Worm (Caenorhabditis elegans) whole organism, mixed stage, embryonic: Measurements from ENCODE around the gene cal-1.

ENCODE experiments used
- bed-3 ChIP-seq: fragments of 200-800 bp; sonication (Bioruptor generic); optimal IDR thresholded peaks from 3 replicates; lab custom pipeline; 2018; ENCODE audit warnings: mild to moderate bottlenecking, missing genetic modification characterization, moderate library complexity, missing compliant biosample characterization
- ceh-83 ChIP-seq: fragments of 200-800 bp; sonication (Bioruptor generic); optimal IDR thresholded peaks from 2 replicates; lab custom pipeline; 2018; ENCODE audit warnings: mild to moderate bottlenecking, missing genetic modification characterization, missing compliant biosample characterization
- cnd-1 ChIP-seq: fragments of 200-800 bp; sonication (Bioruptor generic); optimal IDR thresholded peaks from 2 replicates; lab custom pipeline; 2018; ENCODE audit warnings: mild to moderate bottlenecking, missing genetic modification characterization, missing compliant biosample characterization
- elt-3 ChIP-seq: fragments of 150-350 bp; optimal IDR thresholded peaks from 2 replicates; lab custom pipeline; 2014; ENCODE audit warnings: missing biosample characterization, missing genetic modification characterization
- flh-1 ChIP-seq: fragments of 200-800 bp; sonication (Bioruptor generic); optimal IDR thresholded peaks from 2 replicates; lab custom pipeline; 2018; ENCODE audit warnings: mild to moderate bottlenecking, missing genetic modification characterization, moderate library complexity, missing compliant biosample characterization
- lin-13 ChIP-seq: fragments of 150-350 bp; optimal IDR thresholded peaks from 2 replicates; lab custom pipeline; 2014; ENCODE audit warnings: missing biosample characterization, missing genetic modification characterization
- nhr-12 ChIP-seq: fragments of 150-350 bp; optimal IDR thresholded peaks from 2 replicates; lab custom pipeline; 2014; ENCODE audit warnings: missing biosample characterization, missing genetic modification characterization
- nhr-237 ChIP-seq: fragments of 150-350 bp; optimal IDR thresholded peaks from 2 replicates; lab custom pipeline; 2014; ENCODE audit warnings: missing biosample characterization, missing genetic modification characterization
- pha-4 ChIP-seq: fragments of 150-350 bp; optimal IDR thresholded peaks from 2 replicates; lab custom pipeline; 2018; ENCODE audit warnings: missing biosample characterization, missing genetic modification reagents, missing genetic modification characterization
- snpc-4 ChIP-seq: fragments of 150-350 bp; optimal IDR thresholded peaks from 2 replicates; lab custom pipeline; 2014; ENCODE audit warnings: missing biosample characterization, missing genetic modification characterization
- ztf-11 ChIP-seq: fragments of 150-350 bp; optimal IDR thresholded peaks from 2 replicates; lab custom pipeline; 2014; ENCODE audit warnings: missing biosample characterization, missing genetic modification characterization

- TF ChIP-seq lin-13 (tag; lab: Kevin White, UChicago) (no peak), bed-3 (GFP tag; lab: Kevin White, UChicago) (no peak), elt-3 (tag; lab: Kevin White, UChicago) (no peak), flh-1 (GFP tag; lab: Kevin White, UChicago) (no peak), pha-4 (tag; lab: Kevin White, UChicago) (peak; percentile 40), cnd-1 (tag; lab: Kevin White, UChicago) (no peak), nhr-237 (no peak), ceh-83 (no peak), snpc-4 (no peak), nhr-12 (no peak), ztf-11 (no peak)
These were observed 30.1 kb downstream of the cal-1 start, which contains the start of gene inx-11 for ce11 chrV:12486934-12487333.
